Worm (Caenorhabditis elegans) whole organism, L2 larva: Measurements from ENCODE around the gene pct-1.

ENCODE experiments used
- C34F6.9 ChIP-seq: fragments of 150-350 bp; optimal IDR thresholded peaks from 2 replicates; lab custom pipeline; 2014; ENCODE audit warnings: missing biosample characterization, missing genetic modification characterization
- F13H6.1 ChIP-seq: sonication (generic microtip); optimal IDR thresholded peaks from 2 replicates; lab custom pipeline; 2016; ENCODE audit warnings: missing genetic modification characterization, missing compliant biosample characterization
- R02D3.7 ChIP-seq: fragments of 150-350 bp; optimal IDR thresholded peaks from 2 replicates; lab custom pipeline; 2014; ENCODE audit warnings: missing biosample characterization, missing genetic modification characterization
- ZK546.5 ChIP-seq: sonication (generic microtip); optimal IDR thresholded peaks from 2 replicates; lab custom pipeline; 2017; ENCODE audit warnings: missing biosample characterization, missing genetic modification characterization
- alr-1 ChIP-seq: fragments of 150-350 bp; optimal IDR thresholded peaks from 2 replicates; lab custom pipeline; 2014; ENCODE audit warnings: missing biosample characterization, missing genetic modification characterization
- ama-1 ChIP-seq: fragments of 150-350 bp; optimal IDR thresholded peaks from 2 replicates; lab custom pipeline; 2018; ENCODE audit warnings: inconsistent platforms
- blmp-1 ChIP-seq: sonication (generic microtip); optimal IDR thresholded peaks from 2 replicates; lab custom pipeline; 2017; ENCODE audit warnings: missing genetic modification characterization, mild to moderate bottlenecking, missing compliant biosample characterization, antibody characterized with exemption, moderate library complexity; ENCODE audit not compliant: insufficient read depth
- ceh-16 ChIP-seq: fragments of 150-350 bp; optimal IDR thresholded peaks from 2 replicates; lab custom pipeline; 2014; ENCODE audit warnings: missing biosample characterization, missing genetic modification characterization
- crh-2 ChIP-seq: sonication (generic microtip); optimal IDR thresholded peaks from 2 replicates; lab custom pipeline; 2017; ENCODE audit warnings: missing biosample characterization, missing genetic modification characterization
- dmd-4 ChIP-seq: sonication (generic microtip); optimal IDR thresholded peaks from 2 replicates; lab custom pipeline; 2017; ENCODE audit warnings: missing biosample characterization, missing genetic modification characterization
- egl-27 ChIP-seq: sonication (generic microtip); optimal IDR thresholded peaks from 3 replicates; lab custom pipeline; 2017; ENCODE audit warnings: missing biosample characterization, missing genetic modification reagents, missing genetic modification characterization
- elt-1 ChIP-seq: fragments of 150-350 bp; optimal IDR thresholded peaks from 2 replicates; lab custom pipeline; 2014; ENCODE audit warnings: missing biosample characterization, missing genetic modification characterization
- elt-3 ChIP-seq: sonication (generic microtip); optimal IDR thresholded peaks from 2 replicates; lab custom pipeline; 2017; ENCODE audit warnings: missing biosample characterization, missing genetic modification characterization
- fos-1 ChIP-seq: fragments of 150-350 bp; optimal IDR thresholded peaks from 2 replicates; lab custom pipeline; 2014; ENCODE audit warnings: missing biosample characterization, missing genetic modification characterization
- gmeb-1 ChIP-seq: fragments of 150-350 bp; optimal IDR thresholded peaks from 2 replicates; lab custom pipeline; 2014; ENCODE audit warnings: missing biosample characterization, missing genetic modification characterization
- lin-13 ChIP-seq: fragments of 150-350 bp; optimal IDR thresholded peaks from 2 replicates; lab custom pipeline; 2014; ENCODE audit warnings: missing biosample characterization, missing genetic modification reagents, missing genetic modification characterization
- lin-39 ChIP-seq: fragments of 150-350 bp; optimal IDR thresholded peaks from 2 replicates; lab custom pipeline; 2014; ENCODE audit warnings: missing biosample characterization, missing genetic modification reagents, missing genetic modification characterization
- lsy-2 ChIP-seq, 2 experiments: fragments of 150-350 bp in 1 of 2; sonication (generic microtip) in 1 of 2; optimal IDR thresholded peaks; 2 replicates each; lab custom pipeline; 2014 to 2017; ENCODE audit warnings: missing biosample characterization in 2 of 2, missing genetic modification characterization in 2 of 2
- mab-5 ChIP-seq: fragments of 150-350 bp; optimal IDR thresholded peaks from 2 replicates; lab custom pipeline; 2014; ENCODE audit warnings: missing biosample characterization, missing genetic modification characterization
- nhr-10 ChIP-seq: sonication (generic microtip); optimal IDR thresholded peaks from 2 replicates; lab custom pipeline; 2017; ENCODE audit warnings: missing biosample characterization, missing genetic modification characterization
- nhr-11 ChIP-seq: fragments of 150-350 bp; optimal IDR thresholded peaks from 2 replicates; lab custom pipeline; 2014; ENCODE audit warnings: missing biosample characterization, missing genetic modification characterization
- nhr-12 ChIP-seq: fragments of 150-350 bp; optimal IDR thresholded peaks from 2 replicates; lab custom pipeline; 2014; ENCODE audit warnings: missing biosample characterization, missing genetic modification characterization
- nhr-129 ChIP-seq: fragments of 150-350 bp; optimal IDR thresholded peaks from 2 replicates; lab custom pipeline; 2014; ENCODE audit warnings: missing biosample characterization, missing genetic modification characterization
- nhr-21 ChIP-seq: fragments of 150-350 bp; optimal IDR thresholded peaks from 2 replicates; lab custom pipeline; 2014; ENCODE audit warnings: missing biosample characterization, missing genetic modification characterization
- nhr-23 ChIP-seq: fragments of 150-350 bp; optimal IDR thresholded peaks from 2 replicates; lab custom pipeline; 2014; ENCODE audit warnings: missing biosample characterization, missing genetic modification reagents, missing genetic modification characterization
- nhr-25 ChIP-seq: fragments of 150-350 bp; sonication (generic microtip); optimal IDR thresholded peaks from 3 replicates; lab custom pipeline; 2014; ENCODE audit warnings: missing biosample characterization, missing genetic modification characterization
- nhr-6 ChIP-seq: fragments of 150-350 bp; optimal IDR thresholded peaks from 2 replicates; lab custom pipeline; 2014; ENCODE audit warnings: missing biosample characterization, missing genetic modification characterization
- nhr-77 ChIP-seq: fragments of 150-350 bp; optimal IDR thresholded peaks from 2 replicates; lab custom pipeline; 2014; ENCODE audit warnings: missing biosample characterization, missing genetic modification characterization
- peb-1 ChIP-seq: fragments of 150-350 bp; optimal IDR thresholded peaks from 2 replicates; lab custom pipeline; 2014; ENCODE audit warnings: missing biosample characterization, missing genetic modification characterization
- sma-3 ChIP-seq: sonication (generic microtip); optimal IDR thresholded peaks from 2 replicates; lab custom pipeline; 2016; ENCODE audit warnings: missing genetic modification reagents, missing genetic modification characterization, missing compliant biosample characterization
- sma-9 ChIP-seq, 2 experiments: fragments of 150-350 bp in 1 of 2; sonication (generic microtip) in 1 of 2; optimal IDR thresholded peaks; 2 replicates each; lab custom pipeline; 2014 to 2016; ENCODE audit warnings: missing genetic modification characterization in 2 of 2, mild to moderate bottlenecking in 1 of 2, missing biosample characterization in 1 of 2, missing compliant biosample characterization in 1 of 2, missing genetic modification reagents in 1 of 2, moderate library complexity in 1 of 2
- snpc-4 ChIP-seq: fragments of 150-350 bp; optimal IDR thresholded peaks from 2 replicates; lab custom pipeline; 2014; ENCODE audit warnings: missing biosample characterization, missing genetic modification characterization
- unc-55 ChIP-seq: fragments of 150-350 bp; sonication (generic microtip); optimal IDR thresholded peaks from 3 replicates; lab custom pipeline; 2014; ENCODE audit warnings: missing biosample characterization, missing genetic modification reagents, missing genetic modification characterization
- unc-62 ChIP-seq: fragments of 150-350 bp; optimal IDR thresholded peaks from 2 replicates; lab custom pipeline; 2014; ENCODE audit warnings: missing biosample characterization, missing genetic modification reagents, missing genetic modification characterization
- zag-1 ChIP-seq: fragments of 150-350 bp; optimal IDR thresholded peaks from 2 replicates; lab custom pipeline; 2014; ENCODE audit warnings: missing biosample characterization, missing genetic modification characterization
- ztf-11 ChIP-seq: sonication (generic microtip); optimal IDR thresholded peaks from 2 replicates; lab custom pipeline; 2017; ENCODE audit warnings: missing biosample characterization, missing genetic modification characterization
- ztf-4 ChIP-seq: fragments of 150-350 bp; optimal IDR thresholded peaks from 2 replicates; lab custom pipeline; 2014; ENCODE audit warnings: missing biosample characterization, missing genetic modification characterization

Gene pct-1

DNA sequence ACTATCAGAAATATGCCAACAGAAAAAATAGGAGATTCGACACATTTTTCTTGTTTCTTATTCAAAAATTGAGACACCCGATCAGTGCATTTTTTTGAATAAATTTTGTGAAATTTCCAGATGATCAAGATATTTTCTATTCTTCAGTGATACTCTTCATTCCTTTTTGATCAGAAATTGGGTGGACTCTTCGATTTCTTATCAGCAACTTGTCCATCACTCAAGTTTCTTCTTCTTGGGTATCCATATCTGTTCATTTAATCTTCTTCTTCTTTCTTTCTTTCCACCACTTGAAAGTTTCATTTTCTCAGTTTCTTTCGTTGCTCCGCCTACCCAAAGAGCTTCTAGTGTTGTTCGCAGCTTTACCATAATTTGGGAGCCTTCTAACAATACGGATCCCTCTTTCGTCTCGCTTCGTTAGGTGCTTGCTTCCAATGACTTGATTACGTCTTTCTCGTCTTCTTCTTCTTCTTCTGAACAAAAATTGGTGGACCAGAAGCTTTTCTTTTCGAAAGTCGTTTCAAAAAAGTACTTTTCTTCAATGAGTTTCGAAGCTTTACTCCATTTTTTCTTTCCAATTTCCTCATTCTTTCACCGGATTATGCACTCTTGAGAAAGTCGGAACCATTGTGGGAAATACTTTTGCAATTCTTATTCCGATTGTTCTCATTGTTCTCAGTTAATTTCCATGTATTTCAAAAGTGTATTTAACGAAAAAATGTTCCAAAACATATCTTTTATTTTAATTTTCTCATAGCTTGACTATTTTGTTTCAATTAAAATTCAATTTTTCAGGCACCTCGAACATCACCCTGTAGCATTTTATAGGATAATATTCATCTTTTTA, at the start of gene pct-1:
pct-1 (plus strand) TSS at position 797 of the 847 bp plus-strand sequence.
- TF ChIP-seq fos-1 (tag; lab: Kevin White, UChicago) = no peak
- no peak for TF ChIP-seq nhr-10 (tag; lab: Kevin White, UChicago)
- TF ChIP-seq gmeb-1 (tag; lab: Kevin White, UChicago) = no peak
- TF ChIP-seq F13H6.1 (tag; lab: Kevin White, UChicago) = no peak
- TF ChIP-seq unc-62 (GFP tag; lab: Kevin White, UChicago) = no peak
- TF ChIP-seq lin-39 = no peak
- no peak for TF ChIP-seq nhr-77 (tag; lab: Kevin White, UChicago)
- no peak for TF ChIP-seq nhr-23 (tag; lab: Kevin White, UChicago)
- no peak for TF ChIP-seq snpc-4 (tag; lab: Kevin White, UChicago)
- TF ChIP-seq nhr-11 (tag; lab: Kevin White, UChicago) = no peak
- no peak for TF ChIP-seq crh-2 (tag; lab: Kevin White, UChicago)
- no peak for TF ChIP-seq ztf-4

DNA sequence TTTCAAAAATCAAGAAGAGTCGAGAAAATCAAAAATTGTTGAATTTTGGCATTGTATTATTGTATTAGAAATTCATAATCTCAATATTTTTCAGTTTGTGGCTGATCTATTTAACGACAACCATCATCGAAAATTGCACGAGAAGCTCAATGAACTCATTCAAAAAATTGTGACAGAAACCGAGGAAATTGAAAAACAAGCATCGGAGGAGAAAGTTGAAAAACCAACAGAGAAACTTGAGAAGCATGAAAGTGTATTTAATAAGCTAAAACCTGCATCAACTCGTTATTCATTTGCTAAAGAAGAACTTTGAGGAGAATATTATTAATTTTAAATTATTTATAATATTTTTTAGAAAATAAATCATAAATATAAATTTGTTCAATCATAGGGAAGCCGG, 49.4 kb upstream of the pct-1 start, which contains the start of gene ceph-41:
ceph-41 (plus strand) TSS at position 301 of the 400 bp plus-strand sequence.
- TF ChIP-seq ztf-11 (tag; lab: Kevin White, UChicago) (no peak), nhr-6 (tag; lab: Kevin White, UChicago) (no peak), dmd-4 (tag; lab: Kevin White, UChicago) (no peak), snpc-4 (tag; lab: Kevin White, UChicago) (no peak), nhr-11 (tag; lab: Kevin White, UChicago) (no peak), nhr-21 (tag; lab: Kevin White, UChicago) (no peak)
- TF ChIP-seq, all 48 proteins: peak for 0

DNA sequence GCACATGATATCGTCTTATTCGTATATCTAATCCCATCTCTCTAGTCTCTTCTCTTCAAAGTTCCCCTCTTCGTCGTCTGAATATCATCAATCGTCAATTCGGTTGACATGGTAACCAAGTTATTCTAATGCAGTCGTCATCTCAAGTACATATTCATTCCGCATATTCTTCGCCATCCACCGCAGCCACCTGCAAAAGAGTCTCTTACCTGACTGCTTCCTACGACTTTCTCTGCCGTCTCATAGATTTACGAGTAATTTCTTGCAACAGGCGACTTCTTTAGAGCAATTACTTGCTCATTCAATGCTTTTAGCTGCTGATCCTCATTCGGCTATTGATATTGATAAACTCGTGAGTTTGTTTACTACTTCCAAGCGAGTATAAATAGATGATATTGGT, 48.9 kb upstream of the pct-1 start:
- TF ChIP-seq ztf-4 (no peak), R02D3.7 (no peak), unc-55 (GFP tag; lab: Kevin White, UChicago) (no peak), ama-1 (lab: Kevin White, UChicago) (no peak), lin-39 (no peak), ZK546.5 (tag; lab: Kevin White, UChicago) (no peak), elt-1 (no peak), mab-5 (tag; lab: Kevin White, UChicago) (no peak), nhr-11 (tag; lab: Kevin White, UChicago) (no peak), peb-1 (no peak), elt-3 (tag; lab: Kevin White, UChicago) (no peak), nhr-12 (no peak), egl-27 (tag; lab: Kevin White, UChicago) (no peak), ceh-16 (tag; lab: Kevin White, UChicago) (no peak), F13H6.1 (tag; lab: Kevin White, UChicago) (no peak), snpc-4 (tag; lab: Kevin White, UChicago) (no peak), blmp-1 (tag; lab: Kevin White, UChicago) (no peak), lsy-2 (tag; optimal IDR thresholded peaks at IDR 0.05; lab: Kevin White, UChicago) (no peak), nhr-6 (tag; lab: Kevin White, UChicago) (no peak), lin-13 (GFP tag; lab: Kevin White, UChicago) (no peak)

DNA sequence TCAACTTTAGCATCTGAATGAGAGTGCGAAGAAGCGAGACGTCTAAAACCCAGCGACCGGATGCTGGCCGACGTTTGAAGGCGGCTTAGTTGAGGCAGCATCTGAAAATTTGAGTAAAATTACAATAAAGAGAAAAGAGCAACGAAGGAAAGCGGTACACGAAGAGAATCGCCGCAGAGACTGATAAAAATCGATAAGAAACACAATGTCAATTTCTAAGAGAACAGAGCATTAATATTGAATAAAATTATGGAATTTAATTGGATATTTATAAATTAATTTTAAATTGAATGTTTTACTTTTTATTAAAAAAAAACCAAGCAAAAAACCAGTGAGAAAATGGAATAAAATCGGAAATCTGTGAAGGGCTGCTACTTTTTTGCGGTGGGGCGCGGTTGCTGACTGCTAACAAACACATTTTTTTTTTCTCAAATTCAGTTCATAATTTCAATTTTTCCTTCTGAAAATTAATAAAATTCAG, 46.1 kb upstream of the pct-1 start, which contains the start of the genes ndub-11 and moc-3:
ndub-11 (minus strand) TSS at position 101 of the 481 bp plus-strand sequence.
moc-3 (plus strand) TSS at position 431 of the 481 bp plus-strand sequence.
- TF ChIP-seq unc-55 (GFP tag; lab: Kevin White, UChicago) (peak; percentile 29), C34F6.9 (tag; lab: Kevin White, UChicago) (peak; percentile 29), alr-1 (no peak)
- TF ChIP-seq, all 48 proteins: peak for 2

DNA sequence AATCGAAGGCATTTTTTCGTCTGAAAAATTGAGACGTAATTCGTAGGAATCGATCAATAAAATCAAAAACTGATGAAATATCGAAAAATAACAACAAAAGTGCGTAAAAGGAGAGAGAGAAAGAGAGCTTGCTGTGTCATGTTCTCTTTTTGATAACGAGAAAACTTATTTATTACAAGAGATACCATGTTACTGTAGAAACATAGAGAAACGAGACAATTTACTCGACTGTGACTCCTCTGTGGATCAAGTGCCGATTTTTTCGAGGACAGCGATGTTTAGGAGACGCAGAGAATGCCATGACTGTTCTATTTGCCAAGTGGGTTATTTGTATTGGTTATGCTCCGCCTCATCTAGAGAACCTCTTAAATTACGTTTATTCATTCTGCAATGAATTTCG, 42.7 kb upstream of the pct-1 start, which contains the start of gene sph-1:
sph-1 (minus strand) TSS at position 23 of the 400 bp plus-strand sequence.
- no peak for TF ChIP-seq egl-27 (tag; lab: Kevin White, UChicago)
- TF ChIP-seq nhr-77 (tag; lab: Kevin White, UChicago) = no peak
- no peak for TF ChIP-seq dmd-4 (tag; lab: Kevin White, UChicago)
- TF ChIP-seq lin-13 (GFP tag; lab: Kevin White, UChicago) = peak; percentile 14
- TF ChIP-seq nhr-21 (tag; lab: Kevin White, UChicago) = peak; percentile 51
- peak; percentile 24 for TF ChIP-seq C34F6.9 (tag; lab: Kevin White, UChicago)
- peak; percentile 3 for TF ChIP-seq sma-3 (GFP tag; lab: Kevin White, UChicago)
- TF ChIP-seq F13H6.1 (tag; lab: Kevin White, UChicago) = peak; percentile 34
- peak; percentile 61 for TF ChIP-seq crh-2 (tag; lab: Kevin White, UChicago)
- TF ChIP-seq nhr-25 = peak; percentile 25
- no peak for TF ChIP-seq zag-1 (tag; lab: Kevin White, UChicago)
- TF ChIP-seq sma-9 (GFP tag; optimal IDR thresholded peaks at IDR 0.05; lab: Kevin White, UChicago) = peak; percentile 63
- TF ChIP-seq sma-9 (tag; optimal IDR thresholded peaks at IDR 0.05; lab: Kevin White, UChicago) = no peak
- no peak for TF ChIP-seq mab-5 (tag; lab: Kevin White, UChicago)
- peak; percentile 39 for TF ChIP-seq ztf-4
- peak; percentile 36 for TF ChIP-seq gmeb-1 (tag; lab: Kevin White, UChicago)
- TF ChIP-seq nhr-129 (tag; lab: Kevin White, UChicago) = peak; percentile 65
- peak in 1 of 2 experiments; percentile 31 for TF ChIP-seq lsy-2 (tag; optimal IDR thresholded peaks at IDR 0.05; lab: Kevin White, UChicago)
- no peak for TF ChIP-seq lin-39
- peak; percentile 95 for TF ChIP-seq fos-1 (tag; lab: Kevin White, UChicago)
- no peak for TF ChIP-seq alr-1
